Worm (Caenorhabditis elegans): ENCODE measurements around the gene rsp-4.

Gene rsp-4

ce11 chrII:5339547-5339946 is 49.1 kb downstream of the rsp-4 start:
- TF ChIP-seq ceh-27 (GFP tag; optimal IDR thresholded peaks at IDR 0.05) (no peak), unc-62 (GFP tag; optimal IDR thresholded peaks at IDR 0.05) (no peak), xnd-1 (tag; optimal IDR thresholded peaks at IDR 0.05) (no peak), pha-4 (tag; optimal IDR thresholded peaks at IDR 0.05) (no peak), hsf-1 (GFP tag; IDR thresholded peaks at IDR 0.05) (no peak), lin-35 (GFP tag; optimal IDR thresholded peaks at IDR 0.05) (no peak), nfyb-1 (GFP tag; IDR thresholded peaks at IDR 0.05) (no peak), nhr-80 (tag; optimal IDR thresholded peaks at IDR 0.05) (no peak), sdz-38 (tag; optimal IDR thresholded peaks at IDR 0.05) (no peak), egl-18 (GFP tag; IDR thresholded peaks at IDR 0.05) (no peak), bed-2 (GFP tag; IDR thresholded peaks at IDR 0.05) (no peak)

DNA sequence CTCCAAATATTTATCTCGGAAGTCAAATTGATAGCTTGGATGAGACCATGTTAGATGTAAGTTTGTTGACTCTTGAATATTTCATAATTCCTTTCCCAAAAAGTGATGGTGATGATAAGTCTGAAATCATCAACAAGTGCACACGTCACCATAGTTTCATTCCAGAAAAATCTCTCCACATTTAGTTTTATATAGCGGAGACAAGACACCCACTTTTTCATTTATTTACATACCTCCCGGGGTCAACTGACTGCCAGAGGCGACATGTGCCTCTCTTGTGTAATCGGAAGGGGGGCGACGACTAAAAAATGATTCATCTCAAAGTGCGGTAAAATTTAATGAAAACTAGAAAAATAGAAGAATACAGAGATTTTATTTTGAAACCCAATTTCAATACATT is 50.3 kb downstream of the rsp-4 start:
- TF ChIP-seq zim-3 (tag; optimal IDR thresholded peaks at IDR 0.05) (no peak), cebp-1 (GFP tag; IDR thresholded peaks at IDR 0.05) (peak; percentile 74), cebp-1 (tag; optimal IDR thresholded peaks at IDR 0.05) (peak; percentile 82), lin-26 (GFP tag; IDR thresholded peaks at IDR 0.05) (0 out of 2 replicates have a peak, but pooled peaks have one; percentile 17), ekl-4 (GFP tag; IDR thresholded peaks at IDR 0.05) (0 out of 2 replicates have a peak, but pooled peaks have one; percentile 10), nhr-120 (GFP tag; IDR thresholded peaks at IDR 0.05) (no peak), pha-4 (tag; optimal IDR thresholded peaks at IDR 0.05) (peak; percentile 56), hsf-1 (GFP tag; IDR thresholded peaks at IDR 0.05) (0 out of 2 replicates have a peak, but pooled peaks have one; percentile 35), nhr-80 (tag; optimal IDR thresholded peaks at IDR 0.05) (peak; percentile 18), C06A6.2 (GFP tag; conservative IDR thresholded peaks at IDR 0.05) (0 out of 2 replicates have a peak, but pooled peaks have one; percentile 12), nhr-179 (tag; optimal IDR thresholded peaks at IDR 0.05) (no peak), let-607 (tag; optimal IDR thresholded peaks at IDR 0.05) (peak in 1 of 2 experiments; percentile 2), attf-5 (GFP tag; optimal IDR thresholded peaks at IDR 0.05) (peak; percentile 54)

DNA sequence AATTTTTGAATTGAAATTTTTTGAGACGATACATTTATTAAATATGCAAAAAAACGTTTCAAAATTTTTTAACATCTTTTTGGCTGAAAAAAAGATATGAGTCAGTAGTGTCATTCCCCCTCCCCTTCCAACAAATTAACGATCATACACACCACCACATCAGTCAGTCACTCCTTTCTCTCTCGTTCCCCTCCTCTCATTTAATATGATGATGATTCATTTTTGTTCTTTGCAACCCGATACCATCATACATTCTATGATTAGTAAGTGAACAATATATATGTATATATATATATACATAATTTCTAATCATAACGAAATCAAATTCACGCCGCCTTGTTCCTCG is 51.2 kb downstream of the rsp-4 start:
- TF ChIP-seq lin-26 (GFP tag; IDR thresholded peaks at IDR 0.05) (0 out of 2 replicates have a peak, but pooled peaks have one; percentile 8), unc-130 (GFP tag; optimal IDR thresholded peaks at IDR 0.05) (no peak), nhr-80 (tag; optimal IDR thresholded peaks at IDR 0.05) (peak; percentile 31), unc-62 (GFP tag; optimal IDR thresholded peaks at IDR 0.05) (peak; percentile 21), pbrm-1 (GFP tag; IDR thresholded peaks at IDR 0.05) (no peak)

Measured in whole organism, young adult.